Fruit fly (Drosophila melanogaster) whole organism, embryonic: ENCODE measurements around the gene Atat.
A peak's percentile ranks its signal among the peaks of the same experiment; 100 is the strongest.

Experiments used
- Bteb2 ChIP-seq: fragments of 200-800 bp; sonication (Bioruptor generic); optimal IDR thresholded peaks from 2 replicates; lab custom pipeline; 2016; ENCODE audit warnings: missing biosample characterization, missing genetic modification characterization
- CG11695 ChIP-seq: fragments of 200-800 bp; sonication (Bioruptor generic); IDR thresholded peaks from 3 replicates; pipeline ENCODE4 v1.3.6; 2022; ENCODE audit warnings: missing biosample characterization, missing genetic modification characterization
- CG12219 ChIP-seq: fragments of 200-800 bp; sonication (Bioruptor generic); optimal IDR thresholded peaks from 3 replicates; lab custom pipeline; 2018; ENCODE audit warnings: missing biosample characterization, mild to moderate bottlenecking, missing genetic modification characterization
- CG13894 ChIP-seq: fragments of 200-800 bp; sonication (Bioruptor generic); optimal IDR thresholded peaks from 3 replicates; lab custom pipeline; 2018; ENCODE audit warnings: missing biosample characterization, mild to moderate bottlenecking, missing genetic modification characterization, moderate library complexity
- CG1529 ChIP-seq: fragments of 200-800 bp; sonication (Bioruptor generic); optimal IDR thresholded peaks from 3 replicates; lab custom pipeline; 2018; ENCODE audit warnings: missing biosample characterization, missing genetic modification characterization
- CG15601 ChIP-seq: fragments of 200-800 bp; sonication (Bioruptor generic); optimal IDR thresholded peaks from 3 replicates; lab custom pipeline; 2019; ENCODE audit warnings: missing biosample characterization, mild to moderate bottlenecking, missing genetic modification characterization, moderate library complexity
- CG17359 ChIP-seq: fragments of 200-800 bp; sonication (Bioruptor generic); optimal IDR thresholded peaks from 3 replicates; lab custom pipeline; 2018; ENCODE audit warnings: missing biosample characterization, mild to moderate bottlenecking, missing genetic modification characterization, moderate library complexity
- CG17361 ChIP-seq: fragments of 200-800 bp; sonication (Bioruptor generic); IDR thresholded peaks from 3 replicates; pipeline ENCODE4 v1.3.6; 2022; ENCODE audit warnings: missing biosample characterization, missing genetic modification characterization
- CG2678 ChIP-seq: fragments of 200-800 bp; sonication (Bioruptor generic); optimal IDR thresholded peaks from 3 replicates; lab custom pipeline; 2019; ENCODE audit warnings: missing biosample characterization, mild to moderate bottlenecking, missing genetic modification characterization, moderate library complexity
- CG30403 ChIP-seq: fragments of 200-800 bp; sonication (Bioruptor generic); optimal IDR thresholded peaks from 3 replicates; lab custom pipeline; 2016; ENCODE audit warnings: missing biosample characterization, missing genetic modification characterization
- CG3995 ChIP-seq: fragments of 200-800 bp; sonication (Bioruptor generic); optimal IDR thresholded peaks from 3 replicates; lab custom pipeline; 2016; ENCODE audit warnings: missing biosample characterization, missing genetic modification characterization
- CG4328 ChIP-seq: fragments of 200-800 bp; sonication (Bioruptor generic); optimal IDR thresholded peaks from 3 replicates; lab custom pipeline; 2017; ENCODE audit warnings: missing biosample characterization, missing genetic modification reagents, missing genetic modification characterization
- CG4820 ChIP-seq: fragments of 200-800 bp; sonication (Bioruptor generic); optimal IDR thresholded peaks from 3 replicates; lab custom pipeline; 2016; ENCODE audit warnings: missing biosample characterization, missing genetic modification characterization
- CG6654 ChIP-seq: fragments of 200-800 bp; sonication (Bioruptor generic); optimal IDR thresholded peaks from 2 replicates; lab custom pipeline; 2017; ENCODE audit warnings: missing biosample characterization, mild to moderate bottlenecking, missing genetic modification characterization
- CG7372 ChIP-seq: fragments of 200-800 bp; sonication (Bioruptor generic); IDR thresholded peaks from 2 replicates; pipeline ENCODE4 v1.3.6; 2022; ENCODE audit warnings: missing biosample characterization, missing genetic modification characterization
- CG7987 ChIP-seq: fragments of 200-800 bp; sonication (Bioruptor generic); optimal IDR thresholded peaks from 2 replicates; lab custom pipeline; 2018; ENCODE audit warnings: missing biosample characterization, mild to moderate bottlenecking, missing genetic modification characterization, moderate library complexity
- CG8944 ChIP-seq: fragments of 200-800 bp; sonication (Bioruptor generic); optimal IDR thresholded peaks from 3 replicates; lab custom pipeline; 2016; ENCODE audit warnings: missing biosample characterization, missing genetic modification characterization
- CHES-1-like ChIP-seq: fragments of 200-800 bp; sonication (Bioruptor generic); optimal IDR thresholded peaks from 2 replicates; lab custom pipeline; 2016; ENCODE audit warnings: missing biosample characterization, missing genetic modification characterization
- Camta ChIP-seq: fragments of 200-800 bp; sonication (Bioruptor generic); optimal IDR thresholded peaks from 2 replicates; lab custom pipeline; 2016; ENCODE audit warnings: missing biosample characterization, missing genetic modification characterization
- CrebB ChIP-seq: fragments of 200-800 bp; sonication (Bioruptor generic); optimal IDR thresholded peaks from 3 replicates; lab custom pipeline; 2018; ENCODE audit warnings: missing biosample characterization, mild to moderate bottlenecking, missing genetic modification characterization
- D19A ChIP-seq: fragments of 200-800 bp; optimal IDR thresholded peaks from 3 replicates; lab custom pipeline; 2019; ENCODE audit warnings: missing biosample characterization, mild to moderate bottlenecking, missing genetic modification characterization, moderate library complexity
- Drgx ChIP-seq: fragments of 200-800 bp; sonication (Bioruptor generic); IDR thresholded peaks from 2 replicates; pipeline ENCODE4 v1.3.6; 2022; ENCODE audit warnings: missing biosample characterization, missing genetic modification characterization
- Hr78 ChIP-seq, 2 experiments: fragments of 200-800 bp in 1 of 2; fragments of >200 bp in 1 of 2; sonication (Bioruptor generic) in 1 of 2; optimal IDR thresholded peaks; 2 replicates each; lab custom pipeline; 2017 to 2019; ENCODE audit warnings: missing biosample characterization in 2 of 2, missing genetic modification characterization in 2 of 2, mild to moderate bottlenecking in 1 of 2, moderate library complexity in 1 of 2
- MESR4 ChIP-seq: fragments of 200-800 bp; sonication (Bioruptor generic); optimal IDR thresholded peaks from 2 replicates; lab custom pipeline; 2018; ENCODE audit warnings: missing biosample characterization, mild to moderate bottlenecking, missing genetic modification characterization, moderate library complexity
- NC2α ChIP-seq: fragments of 200-800 bp; sonication (Bioruptor generic); optimal IDR thresholded peaks from 2 replicates; lab custom pipeline; 2016; ENCODE audit warnings: missing biosample characterization, missing genetic modification characterization
- Ptx1 ChIP-seq: fragments of 200-800 bp; sonication (Bioruptor generic); IDR thresholded peaks from 2 replicates; pipeline ENCODE4 v1.3.6; 2022; ENCODE audit warnings: missing biosample characterization, missing genetic modification characterization
- Rfx ChIP-seq: fragments of 200-800 bp; sonication (Bioruptor generic); IDR thresholded peaks from 2 replicates; pipeline ENCODE4 v1.3.6; 2022; ENCODE audit warnings: missing biosample characterization, missing genetic modification characterization
- Scr ChIP-seq: fragments of 200-800 bp; sonication (Bioruptor generic); IDR thresholded peaks from 2 replicates; pipeline ENCODE4 v1.3.6; 2022; ENCODE audit warnings: missing biosample characterization, missing genetic modification characterization; ENCODE audit not compliant: partially characterized antibody
- Sox102F ChIP-seq: fragments of 200-800 bp; sonication (Bioruptor generic); optimal IDR thresholded peaks from 2 replicates; lab custom pipeline; 2018; ENCODE audit warnings: missing biosample characterization, mild to moderate bottlenecking, missing genetic modification characterization, moderate library complexity
- ato ChIP-seq: fragments of 200-800 bp; sonication (Bioruptor generic); IDR thresholded peaks from 2 replicates; pipeline ENCODE4 v1.3.6; 2022; ENCODE audit warnings: missing biosample characterization, missing genetic modification characterization; ENCODE audit not compliant: partially characterized antibody
- bab2 ChIP-seq: fragments of 200-800 bp; sonication (Bioruptor generic); optimal IDR thresholded peaks from 2 replicates; lab custom pipeline; 2016; ENCODE audit warnings: missing biosample characterization, missing genetic modification characterization
- cg ChIP-seq: fragments of 200-800 bp; sonication (Bioruptor generic); optimal IDR thresholded peaks from 3 replicates; lab custom pipeline; 2019; ENCODE audit warnings: missing biosample characterization, mild to moderate bottlenecking, missing genetic modification characterization, moderate library complexity
- ftz-f1 ChIP-seq: fragments of 200-800 bp; sonication (Bioruptor generic); optimal IDR thresholded peaks from 2 replicates; lab custom pipeline; 2016; ENCODE audit warnings: missing biosample characterization, missing genetic modification characterization
- gcm ChIP-seq: fragments of 200-800 bp; sonication (Bioruptor generic); optimal IDR thresholded peaks from 2 replicates; lab custom pipeline; 2019; ENCODE audit warnings: missing biosample characterization, mild to moderate bottlenecking, missing genetic modification characterization, moderate library complexity
- hbn ChIP-seq: fragments of 200-800 bp; sonication (Bioruptor generic); IDR thresholded peaks from 2 replicates; pipeline ENCODE4 v1.3.6; 2022; ENCODE audit warnings: missing biosample characterization, missing genetic modification characterization; ENCODE audit not compliant: partially characterized antibody
- kay ChIP-seq: fragments of 200-800 bp; sonication (Bioruptor generic); optimal IDR thresholded peaks from 2 replicates; lab custom pipeline; 2016; ENCODE audit warnings: missing biosample characterization, missing genetic modification characterization
- lov ChIP-seq, 2 experiments: fragments of 200-800 bp in 1 of 2; fragments of >200 bp in 1 of 2; sonication (Bioruptor generic) in 1 of 2; IDR thresholded peaks in 1 of 2; optimal IDR thresholded peaks in 1 of 2; 2 replicates in 1 of 2; 3 replicates in 1 of 2; pipeline versions ENCODE4 v1.3.6 to Lab custom; 2017 to 2022; ENCODE audit warnings: missing biosample characterization in 1 of 2, missing genetic modification characterization in 1 of 2
- mam ChIP-seq: fragments of 200-800 bp; sonication (Bioruptor generic); optimal IDR thresholded peaks from 3 replicates; lab custom pipeline; 2016; ENCODE audit warnings: missing biosample characterization, missing genetic modification characterization
- nerfin-1 ChIP-seq: fragments of 200-800 bp; sonication (Bioruptor generic); optimal IDR thresholded peaks from 3 replicates; lab custom pipeline; 2019; ENCODE audit warnings: missing biosample characterization, mild to moderate bottlenecking, missing genetic modification characterization, moderate library complexity
- odd ChIP-seq: fragments of 200-800 bp; sonication (Bioruptor generic); optimal IDR thresholded peaks from 2 replicates; lab custom pipeline; 2017; ENCODE audit warnings: missing biosample characterization, mild to moderate bottlenecking, missing genetic modification characterization
- pan ChIP-seq, 4 experiments: fragments of >200 bp in 3 of 4; fragments of 200-800 bp in 1 of 4; sonication (Bioruptor generic) in 1 of 4; optimal IDR thresholded peaks in 3 of 4; IDR thresholded peaks in 1 of 4; 2 replicates each; pipeline versions ENCODE4 v1.3.6 to Lab custom; 2017 to 2022; ENCODE audit warnings: missing biosample characterization in 2 of 4, missing genetic modification characterization in 2 of 4, mixed read lengths in 1 of 4
- pzg ChIP-seq: fragments of 200-800 bp; sonication (Bioruptor generic); optimal IDR thresholded peaks from 3 replicates; lab custom pipeline; 2018; ENCODE audit warnings: missing biosample characterization, mild to moderate bottlenecking, missing genetic modification characterization, moderate library complexity
- sd ChIP-seq: fragments of 200-800 bp; sonication (Bioruptor generic); optimal IDR thresholded peaks from 3 replicates; lab custom pipeline; 2018; ENCODE audit warnings: missing biosample characterization, mild to moderate bottlenecking, missing genetic modification characterization, moderate library complexity
- sens-2 ChIP-seq: fragments of 200-800 bp; sonication (Bioruptor generic); IDR thresholded peaks from 2 replicates; pipeline ENCODE4 v1.3.6; 2022; ENCODE audit warnings: missing biosample characterization, missing genetic modification characterization
- so ChIP-seq: fragments of 200-800 bp; sonication (Bioruptor generic); IDR thresholded peaks from 3 replicates; pipeline ENCODE4 v1.3.6; 2022; ENCODE audit warnings: missing biosample characterization, missing genetic modification characterization
- tap ChIP-seq: fragments of 200-800 bp; optimal IDR thresholded peaks from 3 replicates; lab custom pipeline; 2019; ENCODE audit warnings: missing biosample characterization, mild to moderate bottlenecking, missing genetic modification characterization, moderate library complexity
- unc-4 ChIP-seq: fragments of 200-800 bp; sonication (Bioruptor generic); IDR thresholded peaks from 2 replicates; pipeline ENCODE4 v1.3.6; 2022; ENCODE audit warnings: missing biosample characterization, missing genetic modification characterization; ENCODE audit not compliant: partially characterized antibody
- wek ChIP-seq: fragments of 200-800 bp; sonication (Bioruptor generic); optimal IDR thresholded peaks from 3 replicates; lab custom pipeline; 2018; ENCODE audit warnings: missing biosample characterization, mild to moderate bottlenecking, missing genetic modification characterization, moderate library complexity
- wor ChIP-seq: fragments of 200-800 bp; sonication (Bioruptor generic); IDR thresholded peaks from 2 replicates; pipeline ENCODE4 v1.3.6; 2022; ENCODE audit warnings: missing biosample characterization, missing genetic modification characterization

Atat gene

dm6 chr3L:9381602-9382001 lies 45.0 kb downstream of the Atat start, which contains the start of gene Hsp23 (continued):
- TF ChIP-seq MESR4 (GFP tag; lab: Kevin White, UChicago) (no peak), CG4328 (GFP tag; lab: Kevin White, UChicago) (no peak), sens-2 (GFP tag; lab: Robert Waterston, UW) (no peak), sd (tag; lab: Kevin White, UChicago) (no peak), kay (GFP tag; lab: Kevin White, UChicago) (no peak), CG12219 (GFP tag; lab: Kevin White, UChicago) (no peak), CG8944 (GFP tag; lab: Kevin White, UChicago) (no peak), gcm (GFP tag; lab: Kevin White, UChicago) (no peak), hbn (no peak), D19A (tag; lab: Kevin White, UChicago) (peak; percentile 11), lov (optimal IDR thresholded peaks at IDR 0.05; lab: Kevin White, UChicago) (no peak), lov (GFP tag; IDR thresholded peaks at IDR 0.05; lab: Robert Waterston, UW) (no peak), Drgx (peak; percentile 6; the same call in 1 of the 2 replicates), CG30403 (GFP tag; lab: Kevin White, UChicago) (no peak), CrebB (tag; lab: Kevin White, UChicago) (no peak), tap (tag; lab: Kevin White, UChicago) (no peak), CG11695 (GFP tag; lab: Robert Waterston, UW) (no peak), CG2678 (no peak), NC2α (GFP tag; lab: Kevin White, UChicago) (no peak), CHES-1-like (GFP tag; lab: Kevin White, UChicago) (no peak), unc-4 (GFP tag; lab: Robert Waterston, UW) (0 out of 2 replicates have a peak, but pooled peaks have one; percentile 30), Scr (GFP tag; lab: Robert Waterston, UW) (peak; percentile 44), Bteb2 (no peak), so (GFP tag; lab: Robert Waterston, UW) (no peak; the same call in 2 of the 3 replicates), wor (no peak), bab2 (GFP tag; lab: Kevin White, UChicago) (no peak), cg (peak; percentile 84), Ptx1 (GFP tag; lab: Robert Waterston, UW) (no peak), ato (GFP tag; lab: Robert Waterston, UW) (no peak), nerfin-1 (peak; percentile 37), CG1529 (GFP tag; lab: Kevin White, UChicago) (no peak), CG7987 (GFP tag; lab: Kevin White, UChicago) (no peak), Hr78 (GFP tag; optimal IDR thresholded peaks at IDR 0.05; lab: Kevin White, UChicago) (no peak), wek (GFP tag; lab: Kevin White, UChicago) (peak; percentile 5), CG17361 (GFP tag; lab: Robert Waterston, UW) (no peak), CG17359 (tag; lab: Kevin White, UChicago) (no peak), CG6654 (no peak), pan (optimal IDR thresholded peaks at IDR 0.05; lab: Kevin White, UChicago) (no peak), pan (GFP tag; optimal IDR thresholded peaks at IDR 0.05 in 1 of 2, IDR thresholded peaks at IDR 0.05 in 1 of 2) (no peak), CG15601 (tag; lab: Kevin White, UChicago) (peak; percentile 41), pzg (GFP tag; lab: Kevin White, UChicago) (peak; percentile 2), CG7372 (GFP tag; lab: Robert Waterston, UW) (no peak), CG4820 (no peak), mam (GFP tag; lab: Kevin White, UChicago) (no peak), Sox102F (GFP tag; lab: Kevin White, UChicago) (no peak), ftz-f1 (GFP tag; lab: Kevin White, UChicago) (no peak), CG13894 (tag; lab: Kevin White, UChicago) (peak; percentile 45), CG3995 (no peak), Camta (GFP tag; lab: Kevin White, UChicago) (no peak), odd (GFP tag; lab: Kevin White, UChicago) (no peak), Rfx (GFP tag; lab: Robert Waterston, UW) (peak; percentile 24; the same call in 1 of the 2 replicates)
